Worm (Caenorhabditis elegans) whole organism, midembryonic: ENCODE data around the gene F26G1.9.

Experiments used
- cog-1 ChIP-seq: sonication (generic microtip); optimal IDR thresholded peaks from 2 replicates; lab custom pipeline; 2016; ENCODE audit warnings: missing genetic modification characterization, missing compliant biosample characterization
- flt-1 ChIP-seq: fragments of 200-800 bp; sonication (Bioruptor generic); IDR thresholded peaks from 2 replicates; pipeline ENCODE4 v1.3.6; 2022; ENCODE audit warnings: missing genetic modification characterization, missing compliant biosample characterization
- ref-1 ChIP-seq: fragments of 200-800 bp; sonication (Bioruptor generic); conservative IDR thresholded peaks from 2 replicates; pipeline ENCODE4 v1.3.6; 2022; ENCODE audit warnings: missing genetic modification reagents, missing genetic modification characterization, missing compliant biosample characterization
- ztf-23 ChIP-seq: fragments of 200-800 bp; sonication (Bioruptor generic); IDR thresholded peaks from 2 replicates; pipeline ENCODE4 v1.3.6; 2022; ENCODE audit warnings: missing genetic modification reagents, missing genetic modification characterization, missing compliant biosample characterization

ce11 chrII:4779753-4780152 lies 6.0 kb upstream of the F26G1.9 start:
- TF ChIP-seq cog-1 (no peak), ztf-23 (GFP tag; lab: Robert Waterston, UW) (no peak), flt-1 (GFP tag; lab: Robert Waterston, UW) (no peak), ref-1 (GFP tag; lab: Robert Waterston, UW) (no peak)
